Worm (Caenorhabditis elegans): ENCODE results near the gene C35D10.17.

C35D10.17 gene

ce11 chrIII:4829440-4829839, 37.4 kb upstream of the C35D10.17 start, which contains the start of gene F26A1.9:
F26A1.9 (minus strand) TSS chrIII:4829540.
- TF ChIP-seq swsn-7 (tag; optimal IDR thresholded peaks at IDR 0.05) (no peak), mab-9 (GFP tag; IDR thresholded peaks at IDR 0.05) (no peak), lin-13 (GFP tag; optimal IDR thresholded peaks at IDR 0.05) (no peak), C34B4.2 (tag; optimal IDR thresholded peaks at IDR 0.05) (no peak), jun-1 (tag; optimal IDR thresholded peaks at IDR 0.05) (no peak), F16B12.6 (tag; optimal IDR thresholded peaks at IDR 0.05) (no peak), sup-37 (GFP tag; optimal IDR thresholded peaks at IDR 0.05) (no peak), C16A3.4 (tag; optimal IDR thresholded peaks at IDR 0.05) (no peak), snu-23 (GFP tag; optimal IDR thresholded peaks at IDR 0.05) (no peak), egl-13 (tag; optimal IDR thresholded peaks at IDR 0.05) (no peak), aly-2 (tag; optimal IDR thresholded peaks at IDR 0.05) (no peak), nhr-20 (tag; optimal IDR thresholded peaks at IDR 0.05) (no peak), fkh-10 (GFP tag; optimal IDR thresholded peaks at IDR 0.05) (no peak), ceh-8 (GFP tag; optimal IDR thresholded peaks at IDR 0.05) (no peak), lin-39 (tag; optimal IDR thresholded peaks at IDR 0.05) (no peak), fkh-8 (tag; optimal IDR thresholded peaks at IDR 0.05) (no peak), nhr-47 (tag; optimal IDR thresholded peaks at IDR 0.05) (no peak), unc-98 (GFP tag; IDR thresholded peaks at IDR 0.05) (no peak), efl-1 (optimal IDR thresholded peaks at IDR 0.05) (no peak), efl-1 (GFP tag; optimal IDR thresholded peaks at IDR 0.05 in 1 of 2) (no peak), nhr-11 (tag; optimal IDR thresholded peaks at IDR 0.05) (no peak)

- TF ChIP-seq lin-15B (tag; optimal IDR thresholded peaks at IDR 0.05), result no peak
- no peak for TF ChIP-seq nhr-85 (tag)
- TF ChIP-seq fkh-4 (tag; optimal IDR thresholded peaks at IDR 0.05; ENCODE audit: borderline replicate concordance), result no peak
- no peak for TF ChIP-seq nhr-47 (tag; optimal IDR thresholded peaks at IDR 0.05)
- TF ChIP-seq mep-1 (tag; optimal IDR thresholded peaks at IDR 0.05), result no peak
- TF ChIP-seq zip-4 (GFP tag; optimal IDR thresholded peaks at IDR 0.05), result no peak
- no peak for TF ChIP-seq F16B12.6 (tag; optimal IDR thresholded peaks at IDR 0.05)
- TF ChIP-seq ama-1 (optimal IDR thresholded peaks at IDR 0.05), result no peak
- no peak for TF ChIP-seq nhr-12 (tag; optimal IDR thresholded peaks at IDR 0.05)
- TF ChIP-seq sup-37 (GFP tag; optimal IDR thresholded peaks at IDR 0.05), result no peak
- TF ChIP-seq tlp-1 (tag; optimal IDR thresholded peaks at IDR 0.05), result no peak
- no peak for TF ChIP-seq ets-5 (GFP tag; IDR thresholded peaks at IDR 0.05)
- TF ChIP-seq C04F5.9 (tag; optimal IDR thresholded peaks at IDR 0.05), result no peak
- TF ChIP-seq ztf-11 (tag; optimal IDR thresholded peaks at IDR 0.05), result no peak
- no peak for TF ChIP-seq nhr-90 (tag; optimal IDR thresholded peaks at IDR 0.05; ENCODE audit: poor library complexity)
- TF ChIP-seq mab-9 (GFP tag; IDR thresholded peaks at IDR 0.05), result no peak
Observed at ce11 chrIII:4830207-4830606, 36.7 kb upstream of the C35D10.17 start, which contains the start of gene nspd-9. nspd-9 (minus strand) TSS chrIII:4830307.

DNA sequence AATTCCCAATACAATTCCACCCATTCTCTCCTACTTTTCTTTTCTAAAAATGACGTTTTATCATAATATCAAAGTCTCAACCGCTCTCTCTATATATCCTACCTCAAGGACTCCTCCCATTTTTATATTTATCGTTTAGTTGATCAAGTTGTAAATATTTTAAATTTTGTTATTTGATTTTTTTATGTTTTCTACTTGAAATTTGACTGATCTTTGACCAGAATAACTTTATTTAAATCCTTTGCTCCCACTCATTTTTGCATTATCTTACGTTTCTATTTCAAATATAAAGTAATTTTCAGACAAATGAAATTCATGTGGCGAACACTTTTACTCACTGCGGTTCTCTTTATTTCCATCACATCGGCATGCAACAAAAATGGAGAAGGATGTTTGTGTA, 29.4 kb upstream of the C35D10.17 start, which contains the start of the genes acbp-7 and F26A1.19:
Gene acbp-7 (plus strand): TSS at position 301 of the 400 bp plus-strand sequence.
Gene F26A1.19 (plus strand): TSS at position 303 of the 400 bp plus-strand sequence.
- TF ChIP-seq hlh-4 (tag; optimal IDR thresholded peaks at IDR 0.05), result no peak
- TF ChIP-seq isw-1 (GFP tag; IDR thresholded peaks at IDR 0.05), result no peak
- no peak for TF ChIP-seq xbp-1 (tag; optimal IDR thresholded peaks at IDR 0.05)
- TF ChIP-seq skn-1 (tag; optimal IDR thresholded peaks at IDR 0.05), result no peak
- TF ChIP-seq nhr-28 (tag; optimal IDR thresholded peaks at IDR 0.05), result no peak
- no peak for TF ChIP-seq ztf-4 (tag; optimal IDR thresholded peaks at IDR 0.05)
- TF ChIP-seq elt-2 (tag; optimal IDR thresholded peaks at IDR 0.05), result no peak
- TF ChIP-seq snu-23 (GFP tag; optimal IDR thresholded peaks at IDR 0.05), result no peak
- no peak for TF ChIP-seq nhr-90 (tag; optimal IDR thresholded peaks at IDR 0.05; ENCODE audit: poor library complexity)

ce11 chrIII:4842173-4842572, 24.7 kb upstream of the C35D10.17 start, which contains the start of gene clec-156:
clec-156 (minus strand) TSS chrIII:4842273.
- TF ChIP-seq nhr-11 (tag; optimal IDR thresholded peaks at IDR 0.05), result no peak

Data from whole organism, L1 larva.